Fruit fly (Drosophila melanogaster) whole organism, adult: ENCODE results near the gene CG3588.

ENCODE experiments used
- CG11617 ChIP-seq: fragments of 200-800 bp; sonication (Bioruptor generic); optimal IDR thresholded peaks from 2 replicates; lab custom pipeline; 2017; ENCODE audit warnings: mild to moderate bottlenecking, missing biosample characterization, missing genetic modification reagents, missing genetic modification characterization
- CG12768 ChIP-seq: fragments of 200-800 bp; sonication (Bioruptor generic); optimal IDR thresholded peaks from 2 replicates; lab custom pipeline; 2017; ENCODE audit warnings: missing biosample characterization, missing genetic modification characterization, mild to moderate bottlenecking, moderate library complexity, missing genetic modification reagents
- CG14711 ChIP-seq: fragments of 200-800 bp; sonication (Bioruptor generic); optimal IDR thresholded peaks from 2 replicates; lab custom pipeline; 2018; ENCODE audit warnings: missing biosample characterization, mild to moderate bottlenecking, missing genetic modification characterization, moderate library complexity
- CG1620 ChIP-seq: fragments of 200-800 bp; sonication (Bioruptor generic); optimal IDR thresholded peaks from 2 replicates; lab custom pipeline; 2016; ENCODE audit warnings: missing biosample characterization, missing genetic modification characterization
- CG33017 ChIP-seq: fragments of 200-800 bp; sonication (Bioruptor generic); optimal IDR thresholded peaks from 2 replicates; lab custom pipeline; 2018; ENCODE audit warnings: missing biosample characterization, mild to moderate bottlenecking, missing genetic modification characterization, moderate library complexity
- CG5204 ChIP-seq: fragments of 200-800 bp; sonication (Bioruptor generic); optimal IDR thresholded peaks from 2 replicates; lab custom pipeline; 2016; ENCODE audit warnings: missing biosample characterization, missing genetic modification characterization
- CG7045 ChIP-seq: fragments of 200-800 bp; sonication (Bioruptor generic); optimal IDR thresholded peaks from 2 replicates; lab custom pipeline; 2017; ENCODE audit warnings: missing biosample characterization, mild to moderate bottlenecking, missing genetic modification characterization
- CG7101 ChIP-seq: fragments of 200-800 bp; sonication (Bioruptor generic); optimal IDR thresholded peaks from 2 replicates; lab custom pipeline; 2018; ENCODE audit warnings: missing biosample characterization, mild to moderate bottlenecking, missing genetic modification characterization, moderate library complexity
- Clk ChIP-seq: fragments of 200-800 bp; sonication (Bioruptor generic); optimal IDR thresholded peaks from 2 replicates; lab custom pipeline; 2017; ENCODE audit warnings: missing biosample characterization, missing genetic modification characterization
- Crg-1 ChIP-seq: fragments of 200-800 bp; sonication (Bioruptor generic); optimal IDR thresholded peaks from 2 replicates; lab custom pipeline; 2016; ENCODE audit warnings: missing biosample characterization, missing genetic modification characterization
- Hr96 ChIP-seq: fragments of 200-800 bp; sonication (Bioruptor generic); optimal IDR thresholded peaks from 2 replicates; lab custom pipeline; 2016; ENCODE audit warnings: missing biosample characterization, missing genetic modification characterization
- Mnt ChIP-seq: fragments of 200-800 bp; sonication (Bioruptor generic); optimal IDR thresholded peaks from 2 replicates; lab custom pipeline; 2016; ENCODE audit warnings: missing biosample characterization, mild to moderate bottlenecking, missing genetic modification characterization
- bab1 ChIP-seq: fragments of 200-800 bp; sonication (Bioruptor generic); optimal IDR thresholded peaks from 3 replicates; lab custom pipeline; 2019; ENCODE audit warnings: missing biosample characterization, mild to moderate bottlenecking, missing genetic modification characterization, moderate library complexity
- cic ChIP-seq: fragments of 200-800 bp; sonication (Bioruptor generic); optimal IDR thresholded peaks from 2 replicates; lab custom pipeline; 2017; ENCODE audit warnings: missing biosample characterization, mild to moderate bottlenecking, missing genetic modification characterization, moderate library complexity
- cnc ChIP-seq, 2 experiments: fragments of >200 bp; optimal IDR thresholded peaks; 2 replicates each; lab custom pipeline; 2017
- kay ChIP-seq: fragments of 200-800 bp; sonication (Bioruptor generic); peaks from one replicate; lab custom pipeline; 2016; ENCODE audit warnings: missing biosample characterization, missing genetic modification characterization, borderline replicate concordance
- ovo ChIP-seq: fragments of 200-800 bp; sonication (Bioruptor generic); optimal IDR thresholded peaks from 2 replicates; lab custom pipeline; 2016; ENCODE audit warnings: missing biosample characterization, missing genetic modification characterization
- pad ChIP-seq: fragments of 200-800 bp; sonication (Bioruptor generic); optimal IDR thresholded peaks from 3 replicates; lab custom pipeline; 2017; ENCODE audit warnings: missing biosample characterization, missing genetic modification characterization, mild to moderate bottlenecking, moderate library complexity, missing genetic modification reagents
- tj ChIP-seq: fragments of 200-800 bp; sonication (Bioruptor generic); optimal IDR thresholded peaks from 3 replicates; lab custom pipeline; 2017; ENCODE audit warnings: missing biosample characterization, mild to moderate bottlenecking, missing genetic modification characterization, moderate library complexity
- toe ChIP-seq: fragments of 200-800 bp; sonication (Bioruptor generic); optimal IDR thresholded peaks from 2 replicates; lab custom pipeline; 2016; ENCODE audit warnings: missing biosample characterization, missing genetic modification characterization

The CG3588 gene

DNA sequence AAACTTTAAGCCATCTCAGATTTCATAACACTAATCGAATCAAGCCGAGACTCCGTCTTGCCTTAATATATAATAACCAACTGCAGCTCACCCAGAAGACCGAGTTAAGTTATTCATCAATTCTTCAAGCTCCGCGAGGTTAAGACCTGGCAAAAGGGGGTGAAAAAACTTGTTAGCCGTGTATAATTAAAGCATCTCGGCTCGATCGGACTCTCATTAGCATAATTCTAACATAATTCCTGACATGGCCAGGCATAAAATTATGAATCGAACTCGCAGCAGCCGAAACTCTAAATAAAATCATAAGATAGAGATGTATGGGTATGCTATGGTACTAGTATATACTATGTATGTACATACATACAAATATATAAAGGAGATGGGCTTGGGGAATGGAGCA, 43.6 kb downstream of the CG3588 start:
- TF ChIP-seq Crg-1 (GFP tag; lab: Kevin White, UChicago) (no peak), ovo (GFP tag; lab: Kevin White, UChicago) (no peak), Mnt (GFP tag; lab: Kevin White, UChicago) (no peak), Clk (GFP tag; lab: Kevin White, UChicago) (no peak), CG12768 (no peak)

DNA sequence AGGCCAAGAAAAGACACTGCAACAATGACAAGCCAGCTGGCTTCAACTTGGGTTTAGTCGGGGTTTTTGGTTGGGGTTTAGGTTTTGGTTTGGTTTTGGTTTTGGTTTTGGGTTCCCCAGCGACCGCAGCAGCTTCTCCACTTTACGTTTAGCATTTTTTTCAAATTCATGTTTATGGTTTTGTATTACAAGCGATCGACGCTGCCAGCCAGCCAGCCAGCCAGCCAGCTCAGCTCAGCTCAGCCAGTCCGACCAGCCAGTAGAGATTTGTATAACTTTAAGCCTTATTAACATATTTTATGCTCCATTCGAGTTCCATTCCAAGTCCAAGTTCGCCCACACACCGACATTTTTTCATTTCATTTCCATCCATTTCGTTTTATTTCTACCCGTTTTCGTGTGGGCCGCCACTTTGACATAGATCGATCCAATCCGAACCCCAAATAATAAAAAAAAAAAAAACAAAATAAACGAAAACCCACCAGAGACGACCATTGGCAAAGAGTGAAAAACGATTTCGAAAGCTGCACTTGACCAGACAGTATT, 44.3 kb downstream of the CG3588 start:
- no peak for TF ChIP-seq tj (GFP tag; lab: Kevin White, UChicago)
- no peak for TF ChIP-seq Crg-1 (GFP tag; lab: Kevin White, UChicago)
- no peak for TF ChIP-seq cnc (optimal IDR thresholded peaks at IDR 0.05; lab: Kevin White, UChicago)
- no peak for TF ChIP-seq ovo (GFP tag; lab: Kevin White, UChicago)
- no peak for TF ChIP-seq CG5204

DNA sequence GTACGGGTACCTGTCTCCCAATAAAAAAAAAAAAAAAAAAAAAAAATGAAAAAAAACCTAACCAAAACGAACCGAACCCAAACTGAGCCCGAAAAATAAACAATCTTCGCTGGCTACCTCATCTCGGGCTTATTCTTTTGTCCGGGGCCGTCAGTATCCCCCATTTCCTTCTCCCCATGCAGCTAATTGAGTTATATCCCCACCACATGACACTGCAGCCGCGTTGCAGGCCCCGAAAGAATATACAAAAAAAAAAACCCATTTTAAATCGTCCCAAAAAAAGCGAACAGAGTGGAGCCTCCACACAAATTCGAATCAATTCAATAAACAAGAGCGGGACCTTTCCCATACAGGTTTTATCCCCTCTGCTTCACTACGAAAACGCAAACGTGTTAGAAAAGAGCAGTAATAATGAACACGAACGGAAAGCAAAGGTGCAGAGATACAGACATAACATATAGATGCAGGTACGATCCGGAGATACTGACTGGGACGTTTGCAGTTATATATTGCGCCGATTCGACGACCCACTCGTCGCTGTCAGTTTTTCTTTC, 45.2 kb downstream of the CG3588 start:
- TF ChIP-seq ovo (GFP tag; lab: Kevin White, UChicago) (no peak), CG1620 (GFP tag; lab: Kevin White, UChicago) (no peak), bab1 (GFP tag; lab: Kevin White, UChicago) (no peak), cic (GFP tag; lab: Kevin White, UChicago) (no peak), Crg-1 (GFP tag; lab: Kevin White, UChicago) (no peak), Clk (GFP tag; lab: Kevin White, UChicago) (no peak), pad (GFP tag; lab: Kevin White, UChicago) (no peak), CG5204 (no peak)

DNA sequence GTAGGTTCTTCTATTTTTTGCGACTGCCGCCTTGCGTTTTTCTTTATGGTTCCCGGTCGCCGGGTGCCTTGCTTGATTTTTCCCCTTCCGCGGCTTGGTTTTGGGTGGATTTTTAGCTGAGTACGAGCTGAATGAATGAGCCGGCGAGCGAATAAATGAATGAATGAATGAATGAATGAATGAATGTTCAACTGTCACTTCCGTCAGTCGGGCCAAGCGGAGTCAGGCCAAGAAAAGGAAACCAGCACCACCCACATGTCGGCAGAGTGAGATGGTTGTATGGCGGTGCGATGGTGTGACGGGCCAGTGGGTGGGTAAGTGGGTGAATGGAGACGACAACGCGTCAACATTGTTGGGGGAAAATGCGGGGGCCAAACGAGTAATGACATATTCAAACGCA, 49.5 kb downstream of the CG3588 start:
- TF ChIP-seq Crg-1 (GFP tag; lab: Kevin White, UChicago) (no peak), kay (GFP tag; lab: Kevin White, UChicago) (no peak), pad (GFP tag; lab: Kevin White, UChicago) (no peak), toe (GFP tag; lab: Kevin White, UChicago) (no peak), CG14711 (tag; lab: Kevin White, UChicago) (no peak), ovo (GFP tag; lab: Kevin White, UChicago) (no peak), Hr96 (no peak), CG5204 (no peak), CG7045 (GFP tag; lab: Kevin White, UChicago) (no peak), CG7101 (tag; lab: Kevin White, UChicago) (no peak), Clk (GFP tag; lab: Kevin White, UChicago) (no peak), CG1620 (GFP tag; lab: Kevin White, UChicago) (no peak), CG33017 (tag; lab: Kevin White, UChicago) (no peak), cic (GFP tag; lab: Kevin White, UChicago) (no peak), CG12768 (no peak), cnc (optimal IDR thresholded peaks at IDR 0.05; lab: Kevin White, UChicago) (no peak), CG11617 (GFP tag; lab: Kevin White, UChicago) (no peak)

DNA sequence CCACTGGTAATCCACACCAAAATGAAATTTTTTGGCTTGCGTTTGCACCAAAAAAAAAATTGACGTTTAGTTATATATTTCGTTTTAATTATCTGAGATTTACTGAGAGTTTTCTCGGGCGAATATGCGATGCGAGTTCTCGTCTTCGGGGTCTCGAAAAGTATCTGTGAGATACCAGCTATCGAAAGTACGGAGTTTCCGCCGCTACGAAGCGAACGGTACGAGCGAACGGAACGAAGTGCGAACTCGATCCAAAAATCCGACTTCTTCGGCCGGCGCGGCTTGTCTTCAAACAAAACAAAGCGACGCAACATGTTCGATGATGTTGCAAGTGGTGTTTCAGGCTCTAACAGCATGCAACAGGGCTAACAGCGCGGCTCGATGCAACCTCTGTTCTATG, 54.0 kb downstream of the CG3588 start, which contains the start of gene rst:
Gene rst (minus strand): TSS at position 242 of the 400 bp plus-strand sequence.
- no peak for TF ChIP-seq ovo (GFP tag; lab: Kevin White, UChicago)
- no peak for TF ChIP-seq kay (GFP tag; lab: Kevin White, UChicago)
- no peak for TF ChIP-seq pad (GFP tag; lab: Kevin White, UChicago)
- TF ChIP-seq CG14711 (tag; lab: Kevin White, UChicago), result no peak
- no peak for TF ChIP-seq Crg-1 (GFP tag; lab: Kevin White, UChicago)
- no peak for TF ChIP-seq toe (GFP tag; lab: Kevin White, UChicago)
- TF ChIP-seq CG7045 (GFP tag; lab: Kevin White, UChicago), result no peak
- TF ChIP-seq cic (GFP tag; lab: Kevin White, UChicago), result no peak
